Worm (Caenorhabditis elegans) whole organism, young adult: ENCODE data around the gene srbc-20.

ENCODE experiments used
- B0035.1 ChIP-seq: sonication (generic microtip); optimal IDR thresholded peaks from 2 replicates; lab custom pipeline; 2016; ENCODE audit warnings: missing genetic modification characterization, mild to moderate bottlenecking, missing compliant biosample characterization, missing genotype, missing genetic modification reagents
- B0261.1 ChIP-seq: sonication (generic microtip); optimal IDR thresholded peaks from 2 replicates; lab custom pipeline; 2016; ENCODE audit warnings: mild to moderate bottlenecking, missing genetic modification characterization, moderate library complexity, missing compliant biosample characterization
- C06A6.2 ChIP-seq: fragments of 200-800 bp; sonication (Bioruptor generic); conservative IDR thresholded peaks from 2 replicates; pipeline ENCODE4 v1.3.6; 2022; ENCODE audit warnings: missing genetic modification characterization, missing compliant biosample characterization
- F22D6.2 ChIP-seq: sonication (generic microtip); optimal IDR thresholded peaks from 2 replicates; lab custom pipeline; 2016; ENCODE audit warnings: mild to moderate bottlenecking, missing genetic modification characterization, missing compliant biosample characterization
- F39B2.1 ChIP-seq: fragments of 200-800 bp; sonication (Bioruptor generic); IDR thresholded peaks from 2 replicates; pipeline ENCODE4 v1.3.6; 2022; ENCODE audit warnings: missing genetic modification reagents, missing genetic modification characterization, missing compliant biosample characterization
- F57A8.1 ChIP-seq: fragments of 200-800 bp; sonication (Bioruptor generic); optimal IDR thresholded peaks from 2 replicates; lab custom pipeline; 2018; ENCODE audit warnings: mild to moderate bottlenecking, missing genetic modification characterization, moderate library complexity, missing compliant biosample characterization
- T26A5.8 ChIP-seq: sonication (generic microtip); optimal IDR thresholded peaks from 2 replicates; lab custom pipeline; 2016; ENCODE audit warnings: missing genetic modification characterization, missing compliant biosample characterization
- ama-1 ChIP-seq, 3 experiments: fragments of 150-350 bp in 1 of 3; sonication (generic microtip) in 2 of 3; optimal IDR thresholded peaks; 2 replicates each; lab custom pipeline; 2014 to 2018; ENCODE audit warnings: missing biosample characterization in 2 of 3, missing genetic modification characterization in 2 of 3, missing genetic modification reagents in 2 of 3
- aptf-2 ChIP-seq: fragments of 200-800 bp; sonication (Bioruptor generic); conservative IDR thresholded peaks from 2 replicates; pipeline ENCODE4 v1.3.6; 2022; ENCODE audit warnings: missing genetic modification reagents, missing genetic modification characterization, missing compliant biosample characterization
- athp-1 ChIP-seq: sonication (generic microtip); optimal IDR thresholded peaks from 2 replicates; lab custom pipeline; 2017; ENCODE audit warnings: mild to moderate bottlenecking, missing genetic modification characterization, missing compliant biosample characterization
- attf-5 ChIP-seq: fragments of 200-800 bp; sonication (Bioruptor generic); optimal IDR thresholded peaks from 2 replicates; lab custom pipeline; 2018; ENCODE audit warnings: mild to moderate bottlenecking, missing genetic modification characterization, missing compliant biosample characterization
- die-1 ChIP-seq: sonication (generic microtip); optimal IDR thresholded peaks from 2 replicates; lab custom pipeline; 2016; ENCODE audit warnings: missing genotype, mild to moderate bottlenecking, missing genetic modification characterization, missing compliant biosample characterization
- dox-1 ChIP-seq: fragments of 200-800 bp; sonication (Bioruptor generic); IDR thresholded peaks from 2 replicates; pipeline ENCODE4 v1.3.6; 2022; ENCODE audit warnings: missing genetic modification reagents, missing genetic modification characterization, missing compliant biosample characterization
- dpff-1 ChIP-seq: sonication (generic microtip); optimal IDR thresholded peaks from 2 replicates; lab custom pipeline; 2017; ENCODE audit warnings: mild to moderate bottlenecking, missing genetic modification characterization, missing compliant biosample characterization
- dpl-1 ChIP-seq: fragments of 150-350 bp; optimal IDR thresholded peaks from 2 replicates; lab custom pipeline; 2014; ENCODE audit warnings: missing biosample characterization, missing genetic modification reagents, missing genetic modification characterization
- egl-18 ChIP-seq: fragments of 200-800 bp; sonication (Bioruptor generic); IDR thresholded peaks from 2 replicates; pipeline ENCODE4 v1.3.6; 2022; ENCODE audit warnings: missing genetic modification reagents, missing genetic modification characterization, missing compliant biosample characterization
- fkh-3 ChIP-seq: sonication (generic microtip); optimal IDR thresholded peaks from 2 replicates; lab custom pipeline; 2016; ENCODE audit warnings: mild to moderate bottlenecking, missing genetic modification characterization, missing compliant biosample characterization
- hmg-1.2 ChIP-seq: fragments of 200-800 bp; sonication (Bioruptor generic); IDR thresholded peaks from 2 replicates; pipeline ENCODE4 v1.3.6; 2022; ENCODE audit warnings: missing genetic modification reagents, missing genetic modification characterization, missing compliant biosample characterization
- lag-1 ChIP-seq: fragments of 200-800 bp; sonication (Bioruptor generic); IDR thresholded peaks from 2 replicates; pipeline ENCODE4 v1.3.6; 2022; ENCODE audit warnings: missing genetic modification reagents, missing genetic modification characterization, missing compliant biosample characterization
- let-526 ChIP-seq: fragments of 200-800 bp; sonication (Bioruptor generic); IDR thresholded peaks from 2 replicates; pipeline ENCODE4 v1.3.6; 2022; ENCODE audit warnings: missing genetic modification reagents, missing genetic modification characterization, missing compliant biosample characterization
- lin-54 ChIP-seq: fragments of 200-800 bp; sonication (Bioruptor generic); optimal IDR thresholded peaks from 2 replicates; lab custom pipeline; 2018; ENCODE audit warnings: mild to moderate bottlenecking, missing genetic modification characterization, missing compliant biosample characterization
- madf-8 ChIP-seq: fragments of 200-800 bp; sonication (Bioruptor generic); conservative IDR thresholded peaks from 2 replicates; pipeline ENCODE4 v1.3.6; 2022; ENCODE audit warnings: missing genetic modification reagents, missing genetic modification characterization, missing compliant biosample characterization
- mes-4 ChIP-seq: sonication (generic microtip); optimal IDR thresholded peaks from 2 replicates; lab custom pipeline; 2016; ENCODE audit warnings: missing genotype, missing genetic modification characterization, missing compliant biosample characterization
- nfya-1 ChIP-seq: sonication (generic microtip); optimal IDR thresholded peaks from 2 replicates; lab custom pipeline; 2017; ENCODE audit warnings: antibody characterized with exemption, missing compliant biosample characterization, missing genetic modification characterization, borderline replicate concordance; ENCODE audit not compliant: insufficient read depth
- nfyb-1 ChIP-seq: fragments of 200-800 bp; sonication (Bioruptor generic); IDR thresholded peaks from 2 replicates; pipeline ENCODE4 v1.3.6; 2022; ENCODE audit warnings: missing genetic modification reagents, missing genetic modification characterization, missing compliant biosample characterization
- nhr-120 ChIP-seq: fragments of 200-800 bp; sonication (Bioruptor generic); IDR thresholded peaks from 2 replicates; pipeline ENCODE4 v1.3.6; 2022; ENCODE audit warnings: missing genetic modification characterization, missing compliant biosample characterization
- nhr-27 ChIP-seq: fragments of 200-800 bp; sonication (Bioruptor generic); optimal IDR thresholded peaks from 2 replicates; lab custom pipeline; 2018; ENCODE audit warnings: mild to moderate bottlenecking, missing genetic modification characterization, moderate library complexity, missing compliant biosample characterization
- nhr-80 ChIP-seq: sonication (generic microtip); optimal IDR thresholded peaks from 2 replicates; lab custom pipeline; 2016; ENCODE audit warnings: missing genetic modification characterization, missing compliant biosample characterization
- rcor-1 ChIP-seq: fragments of 200-800 bp; sonication (Bioruptor generic); IDR thresholded peaks from 2 replicates; pipeline ENCODE4 v1.3.6; 2022; ENCODE audit warnings: missing genetic modification reagents, missing genetic modification characterization, missing compliant biosample characterization
- rpc-1 ChIP-seq, 2 experiments: fragments of 150-350 bp in 1 of 2; sonication (generic microtip) in 1 of 2; optimal IDR thresholded peaks; 2 replicates each; lab custom pipeline; 2014 to 2018; ENCODE audit warnings: missing biosample characterization in 1 of 2, missing genetic modification characterization in 1 of 2, missing genetic modification reagents in 1 of 2, missing genotype in 1 of 2
- snpc-1.3 ChIP-seq: sonication (generic microtip); optimal IDR thresholded peaks from 2 replicates; lab custom pipeline; 2017; ENCODE audit warnings: missing genetic modification characterization, mild to moderate bottlenecking, missing compliant biosample characterization, antibody characterized with exemption, moderate library complexity, missing genotype, missing genetic modification reagents; ENCODE audit not compliant: insufficient read depth
- snpc-4 ChIP-seq, 5 experiments: fragments of 150-350 bp in 1 of 5; sonication (generic microtip) in 4 of 5; optimal IDR thresholded peaks; 2 replicates each; lab custom pipeline; 2014 to 2018; ENCODE audit warnings: missing genetic modification characterization in 5 of 5, missing biosample characterization in 3 of 5, antibody characterized with exemption in 2 of 5, mild to moderate bottlenecking in 2 of 5, missing compliant biosample characterization in 2 of 5, missing genotype in 2 of 5, moderate library complexity in 2 of 5, missing genetic modification reagents in 1 of 5
- tlf-1 ChIP-seq: fragments of 200-800 bp; sonication (Bioruptor generic); optimal IDR thresholded peaks from 2 replicates; lab custom pipeline; 2018; ENCODE audit warnings: mild to moderate bottlenecking, missing genetic modification characterization, missing compliant biosample characterization
- unc-130 ChIP-seq: sonication (generic microtip); optimal IDR thresholded peaks from 2 replicates; lab custom pipeline; 2016; ENCODE audit warnings: missing genetic modification reagents, missing genetic modification characterization, missing compliant biosample characterization
- zim-3 ChIP-seq: sonication (generic microtip); optimal IDR thresholded peaks from 2 replicates; lab custom pipeline; 2017; ENCODE audit warnings: mild to moderate bottlenecking, missing genetic modification characterization, moderate library complexity, missing compliant biosample characterization
- ztf-6 ChIP-seq: fragments of 200-800 bp; sonication (Bioruptor generic); IDR thresholded peaks from 2 replicates; pipeline ENCODE4 v1.3.6; 2022; ENCODE audit warnings: missing genetic modification reagents, missing genetic modification characterization, missing compliant biosample characterization

Gene srbc-20

DNA sequence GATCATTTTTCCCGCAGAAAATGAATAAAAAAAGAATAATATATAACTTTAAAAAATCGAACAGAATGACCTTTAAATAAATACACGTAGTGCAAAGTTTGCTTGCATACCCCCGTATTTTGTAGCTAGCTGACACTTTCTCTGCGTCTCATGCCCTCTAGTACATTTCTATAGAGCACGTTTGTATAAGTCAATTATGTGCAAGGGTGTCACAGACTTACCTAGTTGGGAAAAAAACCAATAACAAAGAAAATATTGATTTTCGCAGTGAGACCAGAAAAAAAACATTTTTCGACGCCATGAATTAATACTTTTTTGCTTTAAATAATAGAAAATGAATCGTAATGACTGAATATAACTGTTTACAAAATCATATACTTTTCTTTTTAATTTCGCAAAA, 37.6 kb upstream of the srbc-20 start, which contains the start of gene ckb-4:
Gene ckb-4, minus strand, starts transcription at position 140 of the 400 bp plus-strand sequence.
- TF ChIP-seq ztf-6 (GFP tag; lab: Robert Waterston, UW) (no peak), nhr-80 (tag; lab: Kevin White, UChicago) (peak; percentile 22)
- TF ChIP-seq, all 124 proteins: peak for 1

DNA sequence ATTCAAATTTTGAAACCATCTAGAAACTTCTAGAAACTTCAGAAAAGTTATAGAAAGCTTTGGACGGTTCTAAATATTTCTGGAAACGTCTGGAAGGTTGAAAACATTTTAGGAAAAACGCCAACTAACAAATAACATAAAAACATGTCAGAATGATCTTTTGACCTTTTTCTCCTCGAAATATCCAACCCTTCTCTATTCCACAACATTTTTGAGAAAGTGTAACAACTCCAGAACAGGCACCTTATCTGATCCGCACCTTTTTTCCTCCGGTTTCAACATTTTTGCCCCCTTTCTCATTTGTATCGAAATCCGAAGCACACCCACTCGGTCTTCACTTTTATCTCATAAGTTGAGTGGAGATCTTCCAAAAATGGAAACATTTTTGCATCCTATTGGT, 36.5 kb upstream of the srbc-20 start, which contains the start of gene F22F7.3:
Gene F22F7.3, plus strand, starts transcription at position 301 of the 400 bp plus-strand sequence.
- TF ChIP-seq let-526 (GFP tag; lab: Robert Waterston, UW): no peak

DNA sequence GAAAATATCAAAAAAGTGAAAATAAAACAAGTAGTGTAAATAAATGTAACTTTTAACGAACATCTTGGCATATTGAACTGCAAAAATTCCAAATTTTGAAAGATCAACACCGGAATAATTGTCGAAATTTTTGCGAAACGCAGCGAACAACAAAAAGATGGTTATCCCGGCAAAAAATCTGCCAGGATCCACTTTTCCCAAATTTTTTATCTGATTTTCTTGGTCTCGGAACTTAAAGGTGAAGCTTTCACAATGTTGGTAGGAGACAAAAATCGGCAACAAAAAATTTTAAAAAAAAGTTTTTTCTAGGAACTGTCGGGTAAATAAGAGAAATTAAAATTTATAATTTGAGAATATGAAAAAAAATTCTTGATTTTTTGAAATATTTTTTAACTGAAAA, 28.3 kb upstream of the srbc-20 start, which contains the start of gene bgnt-1.2:
Gene bgnt-1.2, minus strand, starts transcription at position 101 of the 400 bp plus-strand sequence.
- TF ChIP-seq nfyb-1 (no peak), snpc-4 (GFP tag; optimal IDR thresholded peaks at IDR 0.05; lab: Kevin White, UChicago) (no peak), snpc-4 (tag; optimal IDR thresholded peaks at IDR 0.05; lab: Kevin White, UChicago) (no peak), B0261.1 (tag; lab: Kevin White, UChicago) (no peak), dpl-1 (GFP tag; lab: Kevin White, UChicago) (no peak), snpc-1.3 (no peak), lin-54 (GFP tag; lab: Kevin White, UChicago) (no peak), die-1 (tag; lab: Kevin White, UChicago) (no peak), lag-1 (GFP tag; lab: Robert Waterston, UW) (no peak), madf-8 (GFP tag; lab: Robert Waterston, UW) (no peak), athp-1 (tag; lab: Kevin White, UChicago) (no peak), unc-130 (no peak), C06A6.2 (GFP tag; lab: Robert Waterston, UW) (no peak), aptf-2 (GFP tag; lab: Robert Waterston, UW) (no peak)

DNA sequence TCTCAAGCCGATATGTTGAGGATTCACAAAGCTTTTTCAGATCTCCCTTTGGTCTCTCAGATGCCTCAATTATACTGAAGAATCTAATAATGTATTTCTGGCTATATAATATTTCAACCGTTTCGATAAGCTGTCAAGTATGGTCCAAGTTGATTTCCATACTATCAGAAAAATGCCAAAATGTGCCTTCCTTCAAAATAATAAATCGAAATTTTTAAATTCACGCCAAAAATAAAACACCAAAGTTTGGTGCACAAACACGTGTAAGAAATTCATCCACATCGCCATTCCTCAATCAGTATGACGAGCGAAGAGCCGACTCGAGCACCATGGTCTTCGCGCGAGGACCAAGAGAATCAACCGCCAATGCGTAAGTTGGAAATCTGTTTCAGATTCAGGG, 27.4 kb upstream of the srbc-20 start, which contains the start of gene F22F7.11:
Gene F22F7.11, plus strand, starts transcription at position 301 of the 400 bp plus-strand sequence.
- TF ChIP-seq T26A5.8 (tag; lab: Kevin White, UChicago): no peak

DNA sequence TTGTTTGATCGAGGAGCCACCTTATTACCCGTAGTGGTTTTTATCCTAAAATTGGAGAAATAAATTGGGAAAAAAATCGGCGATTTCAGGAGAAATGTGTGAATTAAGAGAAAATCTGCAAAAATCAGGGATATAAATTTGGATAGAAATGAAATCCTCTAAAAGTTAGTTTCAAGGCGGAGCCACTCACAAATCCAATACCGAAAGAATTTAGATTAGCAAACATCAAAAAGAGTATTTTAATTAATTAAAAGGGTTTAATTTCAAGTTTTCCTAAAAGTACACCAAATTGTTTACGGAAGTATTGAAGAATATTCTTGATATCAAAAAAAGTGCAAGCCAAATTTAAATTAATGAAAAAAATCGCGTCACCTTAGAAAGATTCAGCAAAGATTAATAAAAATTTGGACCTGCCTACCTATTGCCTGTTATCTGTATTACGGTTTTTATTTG, 25.0 kb upstream of the srbc-20 start, which contains the start of gene F22F7.8:
Gene F22F7.8, minus strand, starts transcription at position 51 of the 453 bp plus-strand sequence.
- TF ChIP-seq B0035.1 (tag; lab: Kevin White, UChicago) (no peak), F22D6.2 (no peak), tlf-1 (GFP tag; lab: Kevin White, UChicago) (no peak), zim-3 (tag; lab: Kevin White, UChicago) (no peak), dpff-1 (no peak), dpl-1 (GFP tag; lab: Kevin White, UChicago) (no peak), nhr-27 (tag; lab: Kevin White, UChicago) (no peak)

DNA sequence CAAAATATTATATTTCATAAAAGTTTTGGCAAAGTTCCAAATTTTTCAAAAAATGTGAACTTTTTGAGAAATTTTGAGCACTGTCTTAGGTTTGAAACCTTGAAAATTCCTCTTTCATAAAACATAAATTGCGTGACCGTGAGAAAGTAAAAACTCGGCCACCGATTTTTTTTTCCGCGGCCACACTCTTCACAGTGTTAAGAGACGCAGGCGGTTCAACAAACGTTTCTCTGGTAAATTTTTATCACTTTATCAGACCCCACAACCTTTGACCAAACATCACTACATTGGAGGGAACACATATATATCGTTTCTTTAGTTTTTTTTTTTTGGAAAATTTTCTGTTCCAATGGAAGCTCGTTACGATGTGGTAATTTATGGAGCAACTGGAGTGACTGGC, 24.4 kb upstream of the srbc-20 start, which contains the start of gene F22F7.2:
Gene F22F7.2, plus strand, starts transcription at position 266 of the 400 bp plus-strand sequence.
- TF ChIP-seq ztf-6 (GFP tag; lab: Robert Waterston, UW): no peak
- no peak for TF ChIP-seq rcor-1 (GFP tag; lab: Robert Waterston, UW)
- no peak for TF ChIP-seq nfya-1 (tag; lab: Kevin White, UChicago)
- no peak for TF ChIP-seq F57A8.1 (GFP tag; lab: Kevin White, UChicago)
- no peak for TF ChIP-seq dpff-1
- peak; percentile 23; the same call in 1 of the 2 replicates for TF ChIP-seq hmg-1.2
- TF ChIP-seq dpl-1 (GFP tag; lab: Kevin White, UChicago): no peak
- peak; percentile 2 for TF ChIP-seq nhr-80 (tag; lab: Kevin White, UChicago)
- no peak for TF ChIP-seq rpc-1 (optimal IDR thresholded peaks at IDR 0.05; lab: Kevin White, UChicago)
- no peak for TF ChIP-seq rpc-1 (tag; optimal IDR thresholded peaks at IDR 0.05; lab: Kevin White, UChicago)
- TF ChIP-seq mes-4 (tag; lab: Kevin White, UChicago): no peak
- no peak for TF ChIP-seq dox-1
- no peak for TF ChIP-seq ama-1 (optimal IDR thresholded peaks at IDR 0.05; lab: Kevin White, UChicago)
- no peak for TF ChIP-seq ama-1 (GFP tag; optimal IDR thresholded peaks at IDR 0.05; lab: Kevin White, UChicago)
- TF ChIP-seq nhr-120 (GFP tag; lab: Robert Waterston, UW): no peak
- TF ChIP-seq B0261.1 (tag; lab: Kevin White, UChicago): no peak
- TF ChIP-seq athp-1 (tag; lab: Kevin White, UChicago): no peak
- TF ChIP-seq F39B2.1: no peak
- TF ChIP-seq attf-5 (GFP tag; lab: Kevin White, UChicago): peak; percentile 3
- no peak for TF ChIP-seq aptf-2 (GFP tag; lab: Robert Waterston, UW)
- TF ChIP-seq fkh-3 (tag; lab: Kevin White, UChicago): no peak
- no peak for TF ChIP-seq egl-18 (GFP tag; lab: Robert Waterston, UW)
